Fruit fly (Drosophila melanogaster): ENCODE measurements around the gene Tmem43.

The Tmem43 gene

dm6 chr3L:7961973-7962753, 47.2 kb upstream of the Tmem43 start (continued):
- peak; percentile 29; the same call in 1 of the 2 replicates for TF ChIP-seq onecut (GFP tag; IDR thresholded peaks at IDR 0.05)
- peak; percentile 44 for TF ChIP-seq CG7839 (tag; optimal IDR thresholded peaks at IDR 0.05)
- no peak for TF ChIP-seq rib (GFP tag; IDR thresholded peaks at IDR 0.05)
- peak; percentile 35 for TF ChIP-seq grau (tag; optimal IDR thresholded peaks at IDR 0.05)
- TF ChIP-seq zfh1 (GFP tag; IDR thresholded peaks at IDR 0.05), result 0 out of 3 replicates have a peak, but pooled peaks have one; percentile 7
- peak; percentile 5 for TF ChIP-seq CG4707 (GFP tag; optimal IDR thresholded peaks at IDR 0.05)
- no peak for TF ChIP-seq Atf-2 (GFP tag; optimal IDR thresholded peaks at IDR 0.05)
- no peak for TF ChIP-seq CG1529 (GFP tag; optimal IDR thresholded peaks at IDR 0.05)
- peak; percentile 57 for TF ChIP-seq CoRest (tag; optimal IDR thresholded peaks at IDR 0.05)
- 0 out of 2 replicates have a peak, but pooled peaks have one; percentile 18 for TF ChIP-seq Drgx (GFP tag; IDR thresholded peaks at IDR 0.05)
- TF ChIP-seq CG4730 (GFP tag; IDR thresholded peaks at IDR 0.05), result no peak
- TF ChIP-seq bcd (GFP tag; optimal IDR thresholded peaks at IDR 0.05), result peak; percentile 7
- peak; percentile 53 for TF ChIP-seq CG34376 (GFP tag; optimal IDR thresholded peaks at IDR 0.05)
- TF ChIP-seq dmrt11E (tag; optimal IDR thresholded peaks at IDR 0.05), result peak; percentile 16
- TF ChIP-seq CG10979 (tag; optimal IDR thresholded peaks at IDR 0.05), result peak; percentile 48
- TF ChIP-seq CG4820 (GFP tag; optimal IDR thresholded peaks at IDR 0.05), result no peak
- peak; percentile 58; the same call in 1 of the 2 replicates for TF ChIP-seq CG31441 (GFP tag; IDR thresholded peaks at IDR 0.05)
- TF ChIP-seq Asciz (GFP tag; optimal IDR thresholded peaks at IDR 0.05), result peak; percentile 27
- no peak for TF ChIP-seq CG14441 (GFP tag; IDR thresholded peaks at IDR 0.05)
- TF ChIP-seq ro (GFP tag; IDR thresholded peaks at IDR 0.05), result no peak
- TF ChIP-seq Hmr (GFP tag; optimal IDR thresholded peaks at IDR 0.05), result no peak
- TF ChIP-seq gem (tag; optimal IDR thresholded peaks at IDR 0.05), result peak; percentile 62
- TF ChIP-seq CG15601 (tag; optimal IDR thresholded peaks at IDR 0.05), result peak; percentile 47
- peak in 1 of 2 experiments; percentile 46 for TF ChIP-seq Hr51 (GFP tag; optimal IDR thresholded peaks at IDR 0.05)
- TF ChIP-seq ash1 (GFP tag; optimal IDR thresholded peaks at IDR 0.05), result no peak
- TF ChIP-seq CG2712 (tag; optimal IDR thresholded peaks at IDR 0.05), result peak; percentile 68
- TF ChIP-seq Scr (GFP tag; IDR thresholded peaks at IDR 0.05; ENCODE audit: partially characterized antibody), result no peak
- peak; percentile 71 for TF ChIP-seq sens (GFP tag)
- peak; percentile 29 for TF ChIP-seq Sox102F (GFP tag; optimal IDR thresholded peaks at IDR 0.05)
- TF ChIP-seq Lim3 (GFP tag; IDR thresholded peaks at IDR 0.05), result peak; percentile 77; the same call in 1 of the 2 replicates
- peak; percentile 37 for TF ChIP-seq CG6254 (GFP tag; optimal IDR thresholded peaks at IDR 0.05)
- TF ChIP-seq CG12659 (GFP tag; optimal IDR thresholded peaks at IDR 0.05), result peak; percentile 23
- TF ChIP-seq lab (GFP tag; optimal IDR thresholded peaks at IDR 0.05), result peak; percentile 23
- TF ChIP-seq dm (GFP tag; optimal IDR thresholded peaks at IDR 0.05), result no peak
- TF ChIP-seq CG2678 (tag; optimal IDR thresholded peaks at IDR 0.05), result peak; percentile 70
- TF ChIP-seq nmo (GFP tag; optimal IDR thresholded peaks at IDR 0.05), result peak; percentile 67
- TF ChIP-seq tll (GFP tag; optimal IDR thresholded peaks at IDR 0.05), result no peak
- TF ChIP-seq nom (GFP tag; optimal IDR thresholded peaks at IDR 0.05), result peak; percentile 17
- no peak for TF ChIP-seq prd (optimal IDR thresholded peaks at IDR 0.05)
- no peak for TF ChIP-seq prd (GFP tag; IDR thresholded peaks at IDR 0.05)
- TF ChIP-seq Blimp-1 (GFP tag; optimal IDR thresholded peaks at IDR 0.05), result peak; percentile 51
- peak; percentile 73 for TF ChIP-seq CG11504 (tag; optimal IDR thresholded peaks at IDR 0.05)
- peak; percentile 34 for TF ChIP-seq tap (tag; optimal IDR thresholded peaks at IDR 0.05)
- TF ChIP-seq CG14710 (tag; optimal IDR thresholded peaks at IDR 0.05), result peak; percentile 55
- TF ChIP-seq CG2129 (GFP tag; IDR thresholded peaks at IDR 0.05; ENCODE audit: partially characterized antibody), result no peak
- peak; percentile 54 for TF ChIP-seq mirr (GFP tag; optimal IDR thresholded peaks at IDR 0.05)
- TF ChIP-seq fd96Cb (tag; optimal IDR thresholded peaks at IDR 0.05), result peak; percentile 39
